Fruit fly (Drosophila melanogaster): ENCODE data around the gene Cyp40.

DNA sequence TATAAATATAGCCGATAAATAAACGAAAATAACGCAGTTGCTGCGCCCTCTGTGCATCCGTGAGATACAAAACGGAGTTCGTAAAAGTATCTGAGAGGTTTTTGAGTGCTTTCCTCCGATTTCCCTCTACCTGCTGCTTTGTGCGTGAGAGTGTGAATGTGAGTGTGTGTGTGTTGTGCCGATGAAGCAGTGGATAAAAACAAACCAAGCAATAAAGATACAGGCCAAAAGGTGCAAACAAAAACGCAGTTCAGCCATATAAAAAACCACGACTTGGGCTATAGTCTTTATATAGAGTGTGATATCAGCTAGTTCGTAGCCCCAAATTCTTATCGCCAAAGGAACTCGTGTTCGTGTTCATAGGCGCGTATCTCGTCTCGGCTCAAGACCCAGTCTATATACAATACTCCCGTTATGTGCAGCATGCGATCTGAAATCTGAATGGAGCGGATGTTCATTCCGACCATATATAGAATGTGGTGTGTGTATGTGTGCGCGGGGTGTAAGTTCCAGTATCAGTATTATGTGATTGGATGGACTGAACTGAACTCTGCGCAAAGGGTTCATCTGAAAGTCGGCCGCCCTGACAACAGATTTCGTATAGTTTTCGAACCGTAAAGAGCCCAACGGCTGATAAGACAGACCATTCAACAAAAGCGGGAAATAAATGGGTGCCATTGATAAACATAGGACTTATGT lies 12.9 kb upstream of the Cyp40 start:
- TF ChIP-seq CTCF (optimal IDR thresholded peaks at IDR 0.05), result no peak
- TF ChIP-seq CG8478 (optimal IDR thresholded peaks at IDR 0.05), result no peak

Data from S2 (cell line).